Fruit fly (Drosophila melanogaster): ENCODE data around the gene CG33298.

CG33298 gene

DNA sequence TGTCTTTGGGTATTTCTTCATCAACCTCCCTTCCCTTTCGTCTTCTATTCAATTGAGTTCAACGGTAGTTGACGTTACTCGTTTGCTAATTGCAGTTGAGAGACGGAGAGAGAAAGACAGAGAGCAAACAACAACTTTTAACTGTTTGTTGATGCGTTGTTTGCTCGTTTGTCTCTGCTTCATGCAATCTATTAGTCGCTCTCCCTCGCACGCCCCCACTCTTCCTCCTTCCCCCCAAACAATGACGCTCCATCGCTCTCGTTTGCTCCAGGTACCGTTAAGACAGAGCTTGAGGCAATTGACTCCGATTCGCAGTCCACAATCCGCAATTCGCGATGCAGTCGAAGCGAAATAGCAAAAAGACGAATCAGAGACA is 2.0 kb downstream of the CG33298 start (continued):
- TF ChIP-seq fd59A (GFP tag; optimal IDR thresholded peaks at IDR 0.05) (no peak), CG6808 (GFP tag; optimal IDR thresholded peaks at IDR 0.05) (no peak), Lpt (GFP tag; optimal IDR thresholded peaks at IDR 0.05) (no peak), CG15336 (GFP tag; IDR thresholded peaks at IDR 0.05) (peak; percentile 37; the same call in 1 of the 2 replicates), OdsH (GFP tag; optimal IDR thresholded peaks at IDR 0.05) (no peak), fkh (GFP tag; optimal IDR thresholded peaks at IDR 0.05) (peak; percentile 31), CG6792 (GFP tag; optimal IDR thresholded peaks at IDR 0.05) (no peak), CG11762 (GFP tag; optimal IDR thresholded peaks at IDR 0.05; ENCODE audit: insufficient read depth) (no peak), lz (GFP tag; optimal IDR thresholded peaks at IDR 0.05) (no peak), Gug (GFP tag; IDR thresholded peaks at IDR 0.05) (no peak), net (GFP tag; optimal IDR thresholded peaks at IDR 0.05) (no peak), CG8319 (GFP tag; optimal IDR thresholded peaks at IDR 0.05) (no peak)

DNA sequence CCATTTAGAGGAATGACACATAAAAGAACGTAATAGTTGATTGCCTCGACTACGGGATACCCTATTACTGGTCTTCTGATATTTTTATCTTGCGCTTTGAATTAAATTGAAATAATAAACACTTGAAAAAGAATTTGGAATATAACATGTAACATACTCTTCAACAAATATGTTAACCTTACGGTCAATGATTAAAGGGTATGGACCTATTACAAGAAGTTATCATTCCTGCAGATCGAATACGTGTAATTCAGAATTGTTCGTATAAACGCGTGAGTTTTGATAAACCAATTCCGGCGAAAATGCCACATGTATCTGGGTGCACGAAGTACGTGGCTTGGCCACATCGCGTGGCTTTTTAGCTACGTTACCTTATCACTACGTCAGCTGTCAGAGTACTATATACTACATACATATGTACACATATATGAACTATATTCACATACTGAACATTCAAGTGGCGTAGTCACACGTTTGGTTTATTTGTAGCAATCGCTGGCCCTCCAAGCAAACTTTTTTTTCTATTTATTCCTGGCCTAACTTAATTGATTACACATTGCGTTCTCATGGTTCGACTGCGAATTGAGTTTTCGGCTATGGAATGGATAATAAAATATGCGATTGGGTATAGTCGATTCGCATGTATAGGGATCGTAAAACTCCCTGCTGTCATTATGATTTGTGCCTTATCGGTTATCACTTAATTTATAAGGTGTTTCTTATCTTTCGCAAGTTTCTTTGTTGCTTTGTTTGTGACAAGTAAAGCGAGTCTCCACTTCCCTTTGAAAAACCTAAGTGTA is 3.1 kb downstream of the CG33298 start:
- TF ChIP-seq Sox102F (GFP tag; optimal IDR thresholded peaks at IDR 0.05) (peak; percentile 7), Hr4 (GFP tag; optimal IDR thresholded peaks at IDR 0.05) (peak; percentile 66), Eip78C (GFP tag) (peak; percentile 90), Ets96B (tag; optimal IDR thresholded peaks at IDR 0.05) (peak; percentile 49), Hr39 (GFP tag; optimal IDR thresholded peaks at IDR 0.05) (peak; percentile 63), CG6792 (GFP tag; optimal IDR thresholded peaks at IDR 0.05) (peak; percentile 40), CG6276 (GFP tag; optimal IDR thresholded peaks at IDR 0.05) (peak; percentile 41), CG31627 (GFP tag; optimal IDR thresholded peaks at IDR 0.05) (peak; percentile 44), CG10669 (GFP tag; optimal IDR thresholded peaks at IDR 0.05) (peak; percentile 43), net (GFP tag; optimal IDR thresholded peaks at IDR 0.05) (peak; percentile 66), achi (GFP tag; optimal IDR thresholded peaks at IDR 0.05) (peak; percentile 31), CG15336 (GFP tag; IDR thresholded peaks at IDR 0.05) (peak; percentile 50; the same call in 1 of the 2 replicates), Sox15 (GFP tag; optimal IDR thresholded peaks at IDR 0.05) (peak; percentile 32), ss (GFP tag; optimal IDR thresholded peaks at IDR 0.05) (no peak), esn (GFP tag; optimal IDR thresholded peaks at IDR 0.05) (peak; percentile 69), CG9139 (GFP tag; optimal IDR thresholded peaks at IDR 0.05) (no peak), fkh (GFP tag; optimal IDR thresholded peaks at IDR 0.05) (no peak), CG32006 (GFP tag; optimal IDR thresholded peaks at IDR 0.05) (peak; percentile 61), pdm3 (GFP tag; optimal IDR thresholded peaks at IDR 0.05) (peak; percentile 54), svp (GFP tag) (peak; percentile 81), CG7368 (GFP tag; optimal IDR thresholded peaks at IDR 0.05) (peak; percentile 38), CG34406 (GFP tag; optimal IDR thresholded peaks at IDR 0.05) (peak; percentile 53), fd85E (GFP tag; optimal IDR thresholded peaks at IDR 0.05) (no peak), Ets21C (GFP tag; optimal IDR thresholded peaks at IDR 0.05) (no peak), lz (GFP tag; optimal IDR thresholded peaks at IDR 0.05) (peak; percentile 64), CG3919 (GFP tag; optimal IDR thresholded peaks at IDR 0.05) (peak; percentile 54), spab (GFP tag; optimal IDR thresholded peaks at IDR 0.05) (peak; percentile 39), CG1621 (tag; optimal IDR thresholded peaks at IDR 0.05) (no peak), dac (GFP tag; optimal IDR thresholded peaks at IDR 0.05) (no peak), OdsH (GFP tag; optimal IDR thresholded peaks at IDR 0.05) (peak; percentile 54), CG11902 (GFP tag; optimal IDR thresholded peaks at IDR 0.05) (peak; percentile 27), CG10631 (GFP tag; optimal IDR thresholded peaks at IDR 0.05) (peak; percentile 31), CG8632 (GFP tag; optimal IDR thresholded peaks at IDR 0.05) (peak; percentile 15), fd59A (GFP tag; optimal IDR thresholded peaks at IDR 0.05) (no peak), vri (GFP tag; optimal IDR thresholded peaks at IDR 0.05) (peak; percentile 69), Eip75B (GFP tag; optimal IDR thresholded peaks at IDR 0.05) (peak; percentile 30), CG3032 (tag; optimal IDR thresholded peaks at IDR 0.05) (peak; percentile 35), Hr38 (GFP tag; optimal IDR thresholded peaks at IDR 0.05) (no peak), Gug (GFP tag; IDR thresholded peaks at IDR 0.05) (peak; percentile 22; the same call in 1 of the 2 replicates), salr (GFP tag; optimal IDR thresholded peaks at IDR 0.05) (peak in 1 of 2 experiments; percentile 19), CG8119 (GFP tag; IDR thresholded peaks at IDR 0.05) (peak; percentile 71), Blimp-1 (GFP tag; optimal IDR thresholded peaks at IDR 0.05) (peak; percentile 27), eg (GFP tag; IDR thresholded peaks at IDR 0.05) (peak; percentile 57; the same call in 2 of the 3 replicates), Lpt (GFP tag; optimal IDR thresholded peaks at IDR 0.05) (no peak)

All from whole organism, prepupa.